Fruit fly (Drosophila melanogaster) whole organism, embryonic: ENCODE results near the gene Sec61alpha.

Experiments
- BEAF-32 ChIP-seq: fragments of 200-800 bp; sonication (Bioruptor generic); optimal IDR thresholded peaks from 3 replicates; lab custom pipeline; 2017; ENCODE audit warnings: missing biosample characterization, missing genetic modification characterization, mild to moderate bottlenecking, moderate library complexity, missing genetic modification reagents
- C15 ChIP-seq: fragments of 200-800 bp; sonication (Bioruptor generic); IDR thresholded peaks from 3 replicates; pipeline ENCODE4 v1.3.6; 2022; ENCODE audit warnings: missing biosample characterization, missing genetic modification characterization
- CG10209 ChIP-seq: fragments of 200-800 bp; sonication (Bioruptor generic); optimal IDR thresholded peaks from 3 replicates; lab custom pipeline; 2017; ENCODE audit warnings: missing biosample characterization, mild to moderate bottlenecking, missing genetic modification characterization, missing genetic modification reagents
- CG10267 ChIP-seq: fragments of 200-800 bp; sonication (Bioruptor generic); optimal IDR thresholded peaks from 2 replicates; lab custom pipeline; 2018; ENCODE audit warnings: missing biosample characterization, mild to moderate bottlenecking, missing genetic modification characterization, moderate library complexity
- CG10431 ChIP-seq: fragments of 200-800 bp; sonication (Bioruptor generic); optimal IDR thresholded peaks from 3 replicates; lab custom pipeline; 2018; ENCODE audit warnings: missing biosample characterization, mild to moderate bottlenecking, missing genetic modification characterization
- CG11085 ChIP-seq: fragments of 200-800 bp; sonication (Bioruptor generic); IDR thresholded peaks from 2 replicates; pipeline ENCODE4 v1.3.6; 2022; ENCODE audit warnings: missing biosample characterization, missing genetic modification characterization
- CG11247 ChIP-seq: fragments of 200-800 bp; sonication (Bioruptor generic); IDR thresholded peaks from 2 replicates; pipeline ENCODE4 v1.3.6; 2022; ENCODE audit warnings: missing biosample characterization, missing genetic modification characterization
- CG11504 ChIP-seq: fragments of 200-800 bp; sonication (Bioruptor generic); optimal IDR thresholded peaks from 3 replicates; lab custom pipeline; 2019; ENCODE audit warnings: missing biosample characterization, mild to moderate bottlenecking, missing genetic modification characterization, moderate library complexity
- CG11560 ChIP-seq: fragments of 200-800 bp; sonication (Bioruptor generic); IDR thresholded peaks from 3 replicates; pipeline ENCODE4 v1.3.6; 2022; ENCODE audit warnings: missing biosample characterization, missing genetic modification characterization
- CG15269 ChIP-seq: fragments of 200-800 bp; sonication (Bioruptor generic); optimal IDR thresholded peaks from 2 replicates; lab custom pipeline; 2018; ENCODE audit warnings: missing biosample characterization, mild to moderate bottlenecking, missing genetic modification characterization, moderate library complexity
- CG16779 ChIP-seq: fragments of 200-800 bp; sonication (Bioruptor generic); IDR thresholded peaks from 2 replicates; pipeline ENCODE4 v1.3.6; 2022; ENCODE audit warnings: missing biosample characterization, missing genetic modification characterization
- CG17328 ChIP-seq: fragments of 200-800 bp; sonication (Bioruptor generic); IDR thresholded peaks from 2 replicates; pipeline ENCODE4 v1.3.6; 2022; ENCODE audit warnings: missing biosample characterization, missing genetic modification characterization
- CG1792 ChIP-seq: fragments of 200-800 bp; sonication (Bioruptor generic); optimal IDR thresholded peaks from 2 replicates; lab custom pipeline; 2016; ENCODE audit warnings: missing biosample characterization, missing genetic modification characterization
- CG18764 ChIP-seq: fragments of 200-800 bp; sonication (Bioruptor generic); optimal IDR thresholded peaks from 3 replicates; lab custom pipeline; 2016; ENCODE audit warnings: missing biosample characterization, missing genetic modification characterization
- CG2678 ChIP-seq: fragments of 200-800 bp; sonication (Bioruptor generic); optimal IDR thresholded peaks from 3 replicates; lab custom pipeline; 2019; ENCODE audit warnings: missing biosample characterization, mild to moderate bottlenecking, missing genetic modification characterization, moderate library complexity
- CG42726 ChIP-seq: fragments of 200-800 bp; sonication (Bioruptor generic); IDR thresholded peaks from 2 replicates; pipeline ENCODE4 v1.3.6; 2022; ENCODE audit warnings: missing biosample characterization, missing genetic modification characterization; ENCODE audit not compliant: partially characterized antibody
- CG8944 ChIP-seq: fragments of 200-800 bp; sonication (Bioruptor generic); optimal IDR thresholded peaks from 3 replicates; lab custom pipeline; 2016; ENCODE audit warnings: missing biosample characterization, missing genetic modification characterization
- CG9437 ChIP-seq: fragments of 200-800 bp; sonication (Bioruptor generic); optimal IDR thresholded peaks from 2 replicates; lab custom pipeline; 2018; ENCODE audit warnings: missing biosample characterization, mild to moderate bottlenecking, missing genetic modification characterization
- CG9609 ChIP-seq: fragments of 200-800 bp; sonication (Bioruptor generic); optimal IDR thresholded peaks from 3 replicates; lab custom pipeline; 2016; ENCODE audit warnings: missing biosample characterization, missing genetic modification characterization
- CHES-1-like ChIP-seq: fragments of 200-800 bp; sonication (Bioruptor generic); optimal IDR thresholded peaks from 2 replicates; lab custom pipeline; 2016; ENCODE audit warnings: missing biosample characterization, missing genetic modification characterization
- CoRest ChIP-seq: fragments of 200-800 bp; sonication (Bioruptor generic); optimal IDR thresholded peaks from 3 replicates; lab custom pipeline; 2018; ENCODE audit warnings: missing biosample characterization, mild to moderate bottlenecking, missing genetic modification characterization, moderate library complexity
- Dek ChIP-seq: fragments of 200-800 bp; sonication (Bioruptor generic); optimal IDR thresholded peaks from 3 replicates; lab custom pipeline; 2019; ENCODE audit warnings: missing biosample characterization, mild to moderate bottlenecking, missing genetic modification characterization, moderate library complexity
- Dll ChIP-seq: fragments of 200-800 bp; sonication (Bioruptor generic); IDR thresholded peaks from 4 replicates; pipeline ENCODE4 v1.3.6; 2022; ENCODE audit warnings: missing biosample characterization, missing genetic modification characterization; ENCODE audit not compliant: partially characterized antibody
- HLH3B ChIP-seq: fragments of 200-800 bp; sonication (Bioruptor generic); IDR thresholded peaks from 2 replicates; pipeline ENCODE4 v1.3.6; 2022; ENCODE audit warnings: missing biosample characterization, missing genetic modification characterization
- HmgZ ChIP-seq: fragments of 200-800 bp; sonication (Bioruptor generic); optimal IDR thresholded peaks from 2 replicates; lab custom pipeline; 2018; ENCODE audit warnings: missing biosample characterization, mild to moderate bottlenecking, missing genetic modification characterization
- Hr78 ChIP-seq, 2 experiments: fragments of 200-800 bp in 1 of 2; fragments of >200 bp in 1 of 2; sonication (Bioruptor generic) in 1 of 2; optimal IDR thresholded peaks; 2 replicates each; lab custom pipeline; 2017 to 2019; ENCODE audit warnings: missing biosample characterization in 2 of 2, missing genetic modification characterization in 2 of 2, mild to moderate bottlenecking in 1 of 2, moderate library complexity in 1 of 2
- Mad ChIP-seq: fragments of 200-800 bp; sonication (Bioruptor generic); optimal IDR thresholded peaks from 2 replicates; lab custom pipeline; 2016; ENCODE audit warnings: missing biosample characterization, missing genetic modification characterization
- NK7.1 ChIP-seq: fragments of 200-800 bp; sonication (Bioruptor generic); optimal IDR thresholded peaks from 3 replicates; lab custom pipeline; 2016; ENCODE audit warnings: missing biosample characterization, missing genetic modification characterization
- Neu2 ChIP-seq: fragments of 200-800 bp; sonication (Bioruptor generic); optimal IDR thresholded peaks from 3 replicates; lab custom pipeline; 2016; ENCODE audit warnings: missing biosample characterization, missing genetic modification characterization, borderline replicate concordance
- Nf-YA ChIP-seq: fragments of 200-800 bp; sonication (Bioruptor generic); IDR thresholded peaks from 2 replicates; pipeline ENCODE4 v1.3.6; 2022; ENCODE audit warnings: missing biosample characterization, missing genetic modification characterization
- Pdp1 ChIP-seq, 2 experiments: fragments of 200-800 bp; sonication (Bioruptor generic); optimal IDR thresholded peaks; 3 replicates each; lab custom pipeline; 2016; ENCODE audit warnings: missing biosample characterization in 2 of 2, missing genetic modification characterization in 2 of 2, mild to moderate bottlenecking in 1 of 2, moderate library complexity in 1 of 2
- Tbp ChIP-seq: fragments of >200 bp; optimal IDR thresholded peaks from 2 replicates; lab custom pipeline; 2018; ENCODE audit warnings: missing biosample characterization, missing genetic modification characterization
- bcd ChIP-seq: fragments of 200-800 bp; sonication (Bioruptor generic); optimal IDR thresholded peaks from 2 replicates; lab custom pipeline; 2017; ENCODE audit warnings: missing biosample characterization, mild to moderate bottlenecking, missing genetic modification characterization
- chm ChIP-seq: fragments of 200-800 bp; sonication (Bioruptor generic); IDR thresholded peaks from 2 replicates; pipeline ENCODE4 v1.3.6; 2022; ENCODE audit warnings: missing biosample characterization, missing genetic modification characterization
- eyg ChIP-seq: fragments of 200-800 bp; sonication (Bioruptor generic); optimal IDR thresholded peaks from 3 replicates; lab custom pipeline; 2016; ENCODE audit warnings: missing biosample characterization, missing genetic modification characterization
- fd96Cb ChIP-seq: fragments of 200-800 bp; sonication (Bioruptor generic); optimal IDR thresholded peaks from 2 replicates; lab custom pipeline; 2018; ENCODE audit warnings: missing biosample characterization, mild to moderate bottlenecking, missing genetic modification characterization, moderate library complexity
- gcm2 ChIP-seq: fragments of 200-800 bp; sonication (Bioruptor generic); optimal IDR thresholded peaks from 2 replicates; lab custom pipeline; 2016; ENCODE audit warnings: missing biosample characterization, missing genetic modification characterization
- gem ChIP-seq: fragments of 200-800 bp; sonication (Bioruptor generic); optimal IDR thresholded peaks from 2 replicates; lab custom pipeline; 2019; ENCODE audit warnings: missing biosample characterization, mild to moderate bottlenecking, missing genetic modification characterization, moderate library complexity
- ind ChIP-seq: fragments of 200-800 bp; sonication (Bioruptor generic); optimal IDR thresholded peaks from 3 replicates; lab custom pipeline; 2016; ENCODE audit warnings: missing biosample characterization, missing genetic modification characterization
- jing ChIP-seq: fragments of 200-800 bp; sonication (Bioruptor generic); optimal IDR thresholded peaks from 2 replicates; lab custom pipeline; 2018; ENCODE audit warnings: missing biosample characterization, mild to moderate bottlenecking, missing genetic modification characterization
- klu ChIP-seq: fragments of 200-800 bp; sonication (Bioruptor generic); IDR thresholded peaks from 2 replicates; pipeline ENCODE4 v1.3.6; 2022; ENCODE audit warnings: missing biosample characterization, missing genetic modification characterization
- mam ChIP-seq: fragments of 200-800 bp; sonication (Bioruptor generic); optimal IDR thresholded peaks from 3 replicates; lab custom pipeline; 2016; ENCODE audit warnings: missing biosample characterization, missing genetic modification characterization
- p53 ChIP-seq: fragments of 200-800 bp; sonication (Bioruptor generic); optimal IDR thresholded peaks from 2 replicates; lab custom pipeline; 2016; ENCODE audit warnings: missing biosample characterization, missing genetic modification characterization
- pfk ChIP-seq: fragments of 200-800 bp; sonication (Bioruptor generic); optimal IDR thresholded peaks from 2 replicates; lab custom pipeline; 2018; ENCODE audit warnings: missing biosample characterization, mild to moderate bottlenecking, missing genetic modification characterization, moderate library complexity
- ranshi ChIP-seq: fragments of 200-800 bp; sonication (Bioruptor generic); IDR thresholded peaks from 2 replicates; pipeline ENCODE4 v1.3.6; 2022; ENCODE audit warnings: missing biosample characterization, missing genetic modification characterization
- sc ChIP-seq, 3 experiments: fragments of >200 bp in 2 of 3; fragments of 200-800 bp in 1 of 3; sonication (Bioruptor generic) in 1 of 3; optimal IDR thresholded peaks; 2 replicates in 2 of 3; 3 replicates in 1 of 3; lab custom pipeline; 2017; ENCODE audit warnings: mild to moderate bottlenecking in 1 of 3, missing biosample characterization in 1 of 3, missing genetic modification characterization in 1 of 3, missing genetic modification reagents in 1 of 3
- schlank ChIP-seq: fragments of 200-800 bp; sonication (Bioruptor generic); optimal IDR thresholded peaks from 2 replicates; lab custom pipeline; 2018; ENCODE audit warnings: missing biosample characterization, mild to moderate bottlenecking, missing genetic modification characterization
- sqz ChIP-seq: fragments of 200-800 bp; sonication (Bioruptor generic); optimal IDR thresholded peaks from 3 replicates; lab custom pipeline; 2018; ENCODE audit warnings: missing biosample characterization, mild to moderate bottlenecking, missing genetic modification characterization
- tin ChIP-seq: fragments of 200-800 bp; sonication (Bioruptor generic); optimal IDR thresholded peaks from 3 replicates; lab custom pipeline; 2016; ENCODE audit warnings: missing biosample characterization, missing genetic modification characterization
- vfl ChIP-seq: fragments of 200-800 bp; sonication (Bioruptor generic); optimal IDR thresholded peaks from 2 replicates; lab custom pipeline; 2016; ENCODE audit warnings: missing biosample characterization, missing genetic modification characterization
- vvl ChIP-seq: fragments of 200-800 bp; sonication (Bioruptor generic); IDR thresholded peaks from 2 replicates; pipeline ENCODE4 v1.3.6; 2022; ENCODE audit warnings: missing biosample characterization, missing genetic modification characterization

The Sec61alpha gene

DNA sequence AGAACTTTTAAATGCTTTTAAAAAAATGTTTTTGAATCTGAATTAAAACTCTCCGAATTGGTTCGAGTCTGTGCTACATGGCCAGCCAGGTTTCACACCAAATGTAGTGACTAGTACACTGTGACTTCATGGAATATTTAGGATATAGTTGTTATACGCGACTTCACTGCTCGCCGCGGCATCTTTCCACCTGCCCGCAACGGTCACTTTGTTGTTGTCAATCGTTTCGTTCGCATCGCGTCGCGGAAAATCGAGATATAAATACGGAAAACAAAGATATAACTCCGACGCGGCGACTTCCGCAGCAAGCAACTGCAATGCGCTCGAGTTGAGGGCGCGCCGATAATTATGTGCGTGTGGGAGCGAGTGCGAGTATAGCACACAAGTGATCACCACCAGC is 18.1 kb upstream of the Sec61alpha start, which contains the start of gene CG31637 (continued):
- TF ChIP-seq Dll (GFP tag; lab: Robert Waterston, UW), result no peak
- peak; percentile 18 for TF ChIP-seq CG15269
- TF ChIP-seq gcm2 (GFP tag; lab: Kevin White, UChicago), result no peak
- no peak for TF ChIP-seq vfl (GFP tag; lab: Kevin White, UChicago)
- peak; percentile 21 for TF ChIP-seq p53
- peak; percentile 2 for TF ChIP-seq CG2678 (tag; lab: Kevin White, UChicago)
- no peak for TF ChIP-seq CG8944 (GFP tag; lab: Kevin White, UChicago)
- no peak for TF ChIP-seq CG10209 (GFP tag; lab: Kevin White, UChicago)
- TF ChIP-seq ranshi, result no peak
- TF ChIP-seq Hr78 (GFP tag; optimal IDR thresholded peaks at IDR 0.05; lab: Kevin White, UChicago), result no peak
- no peak for TF ChIP-seq ind (GFP tag; lab: Kevin White, UChicago)
- peak; percentile 30 for TF ChIP-seq CoRest (tag; lab: Kevin White, UChicago)
- TF ChIP-seq CG9609 (GFP tag; lab: Kevin White, UChicago), result peak; percentile 27
- peak; percentile 2 for TF ChIP-seq CG10431 (GFP tag; lab: Kevin White, UChicago)
- peak; percentile 6 for TF ChIP-seq Neu2 (GFP tag; lab: Kevin White, UChicago)
- no peak for TF ChIP-seq mam (GFP tag; lab: Kevin White, UChicago)
- no peak for TF ChIP-seq CG17328 (GFP tag; lab: Robert Waterston, UW)
- no peak for TF ChIP-seq klu (GFP tag; lab: Robert Waterston, UW)
- TF ChIP-seq CG11504 (tag; lab: Kevin White, UChicago), result no peak
- TF ChIP-seq tin (GFP tag; lab: Kevin White, UChicago), result peak; percentile 16
- peak; percentile 19 for TF ChIP-seq Mad
- no peak for TF ChIP-seq C15 (GFP tag; lab: Robert Waterston, UW)
- TF ChIP-seq schlank (tag; lab: Kevin White, UChicago), result no peak
- peak; percentile 40 for TF ChIP-seq Dek (tag; lab: Kevin White, UChicago)
- peak; percentile 68 for TF ChIP-seq vvl (GFP tag; lab: Robert Waterston, UW)
- no peak for TF ChIP-seq CG9437 (GFP tag; lab: Kevin White, UChicago)
- TF ChIP-seq sc (optimal IDR thresholded peaks at IDR 0.05; lab: Kevin White, UChicago), result no peak
- TF ChIP-seq sc (GFP tag; optimal IDR thresholded peaks at IDR 0.05; lab: Kevin White, UChicago), result no peak
- TF ChIP-seq HLH3B (GFP tag; lab: Robert Waterston, UW), result no peak
- peak; percentile 81 for TF ChIP-seq chm (GFP tag; lab: Robert Waterston, UW)
- no peak for TF ChIP-seq Nf-YA (GFP tag; lab: Robert Waterston, UW)
- TF ChIP-seq bcd (GFP tag; lab: Kevin White, UChicago), result no peak
- TF ChIP-seq Tbp (GFP tag; lab: Kevin White, UChicago), result no peak
- TF ChIP-seq CG10267, result peak; percentile 49
- peak; percentile 12 for TF ChIP-seq CHES-1-like (GFP tag; lab: Kevin White, UChicago)
- no peak for TF ChIP-seq NK7.1 (GFP tag; lab: Kevin White, UChicago)
- no peak for TF ChIP-seq eyg (GFP tag; lab: Kevin White, UChicago)
- no peak for TF ChIP-seq CG11085 (GFP tag; lab: Robert Waterston, UW)
- TF ChIP-seq gem (tag; lab: Kevin White, UChicago), result no peak
- TF ChIP-seq BEAF-32 (GFP tag; lab: Kevin White, UChicago), result peak; percentile 46
- no peak for TF ChIP-seq CG16779 (GFP tag; lab: Robert Waterston, UW)
- TF ChIP-seq HmgZ (tag; lab: Kevin White, UChicago), result peak; percentile 64
- no peak for TF ChIP-seq sqz (GFP tag; lab: Kevin White, UChicago)
- no peak for TF ChIP-seq CG11560
- no peak for TF ChIP-seq CG11247 (GFP tag; lab: Robert Waterston, UW)
- no peak for TF ChIP-seq pfk (GFP tag; lab: Kevin White, UChicago)
- no peak for TF ChIP-seq jing (GFP tag; lab: Kevin White, UChicago)
- no peak for TF ChIP-seq CG18764 (GFP tag; lab: Kevin White, UChicago)
- 0 out of 2 replicates have a peak, but pooled peaks have one; percentile 2 for TF ChIP-seq CG42726 (GFP tag; lab: Robert Waterston, UW)
- TF ChIP-seq CG1792 (GFP tag; lab: Kevin White, UChicago), result no peak
- no peak for TF ChIP-seq fd96Cb (tag; lab: Kevin White, UChicago)
- TF ChIP-seq Pdp1 (GFP tag; optimal IDR thresholded peaks at IDR 0.05; lab: Kevin White, UChicago), result peak in 1 of 2 experiments; percentile 62
